Fruit fly (Drosophila melanogaster): ENCODE measurements around the gene CG11723.

dm6 chr2L:2166958-2167707, 20.1 kb upstream of the CG11723 start:
- no peak for TF ChIP-seq Mnt (GFP tag; optimal IDR thresholded peaks at IDR 0.05)
- no peak for TF ChIP-seq tj (GFP tag; optimal IDR thresholded peaks at IDR 0.05)
- TF ChIP-seq CG1620 (GFP tag; optimal IDR thresholded peaks at IDR 0.05), result no peak
- no peak for TF ChIP-seq bab1 (GFP tag; optimal IDR thresholded peaks at IDR 0.05)
- TF ChIP-seq cnc (optimal IDR thresholded peaks at IDR 0.05), result no peak
- TF ChIP-seq CG11617 (GFP tag; optimal IDR thresholded peaks at IDR 0.05), result no peak
- TF ChIP-seq Hr96 (GFP tag; optimal IDR thresholded peaks at IDR 0.05), result no peak
- TF ChIP-seq toe (GFP tag; optimal IDR thresholded peaks at IDR 0.05), result no peak
- TF ChIP-seq Clk (GFP tag; optimal IDR thresholded peaks at IDR 0.05), result no peak
- TF ChIP-seq ovo (GFP tag; optimal IDR thresholded peaks at IDR 0.05), result no peak
- no peak for TF ChIP-seq Crg-1 (GFP tag; optimal IDR thresholded peaks at IDR 0.05)
